Fruit fly (Drosophila melanogaster) Kc167 (cell line): ENCODE measurements around the gene CG9287.

Source experiments
- Sin3A ChIP-seq: fragments of >200 bp; optimal IDR thresholded peaks from 2 replicates; lab custom pipeline; 2018; ENCODE audit warnings: missing external identifiers
- psq ChIP-seq: fragments of >200 bp; optimal IDR thresholded peaks from 2 replicates; lab custom pipeline; 2017; ENCODE audit warnings: missing external identifiers

- TF ChIP-seq psq (lab: Kevin White, UChicago) (no peak), Sin3A (no peak)
Observed at dm6 chr2L:8697915-8698627, 18.5 kb upstream of the CG9287 start.
